Fruit fly (Drosophila melanogaster) whole organism, prepupa: ENCODE measurements around the gene GatB.

Experiments
- CG10631 ChIP-seq: fragments of 200-800 bp; sonication (Bioruptor generic); optimal IDR thresholded peaks from 2 replicates; lab custom pipeline; 2016; ENCODE audit warnings: missing biosample characterization, missing genetic modification characterization
- CG11294 ChIP-seq: fragments of 200-800 bp; sonication (Bioruptor generic); IDR thresholded peaks from 2 replicates; pipeline ENCODE4 v1.3.6; 2022; ENCODE audit warnings: missing biosample characterization, missing genetic modification characterization
- CG11762 ChIP-seq: fragments of 200-800 bp; sonication (Bioruptor generic); optimal IDR thresholded peaks from 3 replicates; lab custom pipeline; 2016; ENCODE audit warnings: missing biosample characterization, missing genetic modification characterization; ENCODE audit not compliant: insufficient read depth
- CG15336 ChIP-seq: fragments of 200-800 bp; sonication (Bioruptor generic); IDR thresholded peaks from 2 replicates; pipeline ENCODE4 v1.3.6; 2022; ENCODE audit warnings: missing biosample characterization, missing genetic modification characterization
- CG1621 ChIP-seq: fragments of 200-800 bp; sonication (Bioruptor generic); optimal IDR thresholded peaks from 3 replicates; lab custom pipeline; 2018; ENCODE audit warnings: missing biosample characterization, mild to moderate bottlenecking, missing genetic modification characterization
- CG16779 ChIP-seq: fragments of 200-800 bp; sonication (Bioruptor generic); optimal IDR thresholded peaks from 3 replicates; lab custom pipeline; 2017; ENCODE audit warnings: missing biosample characterization, mild to moderate bottlenecking, missing genetic modification characterization
- CG3032 ChIP-seq: fragments of 200-800 bp; optimal IDR thresholded peaks from 2 replicates; lab custom pipeline; 2019; ENCODE audit warnings: missing biosample characterization, mild to moderate bottlenecking, missing genetic modification characterization, moderate library complexity
- CG31627 ChIP-seq: fragments of 200-800 bp; sonication (Bioruptor generic); optimal IDR thresholded peaks from 3 replicates; lab custom pipeline; 2016; ENCODE audit warnings: missing biosample characterization, missing genetic modification characterization
- CG34406 ChIP-seq: fragments of 200-800 bp; sonication (Bioruptor generic); optimal IDR thresholded peaks from 3 replicates; lab custom pipeline; 2016; ENCODE audit warnings: missing biosample characterization, missing genetic modification characterization
- CG3919 ChIP-seq: fragments of 200-800 bp; sonication (Bioruptor generic); optimal IDR thresholded peaks from 3 replicates; lab custom pipeline; 2016; ENCODE audit warnings: missing biosample characterization, missing genetic modification characterization
- CG4318 ChIP-seq: fragments of 200-800 bp; sonication (Bioruptor generic); optimal IDR thresholded peaks from 3 replicates; lab custom pipeline; 2017; ENCODE audit warnings: missing biosample characterization, mild to moderate bottlenecking, missing genetic modification characterization
- CG6163 ChIP-seq: fragments of 200-800 bp; sonication (Bioruptor generic); IDR thresholded peaks from 3 replicates; pipeline ENCODE4 v1.3.6; 2022; ENCODE audit warnings: missing biosample characterization, missing genetic modification characterization
- CG6276 ChIP-seq: fragments of 200-800 bp; sonication (Bioruptor generic); optimal IDR thresholded peaks from 2 replicates; lab custom pipeline; 2017; ENCODE audit warnings: missing biosample characterization, mild to moderate bottlenecking, missing genetic modification characterization
- CG6808 ChIP-seq: fragments of 200-800 bp; sonication (Bioruptor generic); optimal IDR thresholded peaks from 3 replicates; lab custom pipeline; 2017; ENCODE audit warnings: missing biosample characterization, missing genetic modification characterization, mild to moderate bottlenecking, moderate library complexity, missing genetic modification reagents
- CG6854 ChIP-seq: fragments of 200-800 bp; sonication (Bioruptor generic); optimal IDR thresholded peaks from 2 replicates; lab custom pipeline; 2017; ENCODE audit warnings: missing biosample characterization, mild to moderate bottlenecking, missing genetic modification characterization
- CG8119 ChIP-seq: fragments of 200-800 bp; sonication (Bioruptor generic); IDR thresholded peaks from 3 replicates; pipeline ENCODE4 v1.3.6; 2022; ENCODE audit warnings: missing biosample characterization, missing genetic modification characterization
- CG8319 ChIP-seq: fragments of 200-800 bp; sonication (Bioruptor generic); optimal IDR thresholded peaks from 3 replicates; lab custom pipeline; 2016; ENCODE audit warnings: missing biosample characterization, missing genetic modification characterization
- CG8632 ChIP-seq: fragments of 200-800 bp; sonication (Bioruptor generic); optimal IDR thresholded peaks from 3 replicates; lab custom pipeline; 2016; ENCODE audit warnings: missing biosample characterization, missing genetic modification characterization
- CG9139 ChIP-seq: fragments of 200-800 bp; sonication (Bioruptor generic); optimal IDR thresholded peaks from 3 replicates; lab custom pipeline; 2017; ENCODE audit warnings: missing biosample characterization, mild to moderate bottlenecking, missing genetic modification characterization
- Eip75B ChIP-seq: fragments of 200-800 bp; sonication (Bioruptor generic); optimal IDR thresholded peaks from 3 replicates; lab custom pipeline; 2016; ENCODE audit warnings: missing biosample characterization, missing genetic modification characterization
- Eip78C ChIP-seq: fragments of 200-800 bp; sonication (Bioruptor generic); peaks from one replicate; lab custom pipeline; 2016; ENCODE audit warnings: missing biosample characterization, missing genetic modification characterization
- Ets21C ChIP-seq: fragments of 200-800 bp; sonication (Bioruptor generic); optimal IDR thresholded peaks from 3 replicates; lab custom pipeline; 2016; ENCODE audit warnings: missing biosample characterization, missing genetic modification characterization
- Ets96B ChIP-seq: fragments of 200-800 bp; optimal IDR thresholded peaks from 2 replicates; lab custom pipeline; 2019; ENCODE audit warnings: missing biosample characterization, mild to moderate bottlenecking, missing genetic modification characterization, moderate library complexity
- Gug ChIP-seq: fragments of 200-800 bp; sonication (Bioruptor generic); IDR thresholded peaks from 2 replicates; pipeline ENCODE4 v1.3.6; 2022; ENCODE audit warnings: missing biosample characterization, missing genetic modification characterization
- Hr38 ChIP-seq: sonication (Bioruptor generic); optimal IDR thresholded peaks from 2 replicates; lab custom pipeline; 2016; ENCODE audit warnings: missing biosample characterization, missing genetic modification characterization
- Hr4 ChIP-seq: fragments of 200-800 bp; sonication (Bioruptor generic); optimal IDR thresholded peaks from 3 replicates; lab custom pipeline; 2016; ENCODE audit warnings: missing biosample characterization, missing genetic modification characterization
- Lpt ChIP-seq: fragments of 200-800 bp; sonication (Bioruptor generic); optimal IDR thresholded peaks from 3 replicates; lab custom pipeline; 2016; ENCODE audit warnings: missing biosample characterization, missing genetic modification characterization
- Met ChIP-seq: fragments of 200-800 bp; sonication (Bioruptor generic); optimal IDR thresholded peaks from 3 replicates; lab custom pipeline; 2016; ENCODE audit warnings: missing biosample characterization, missing genetic modification characterization
- OdsH ChIP-seq: fragments of 200-800 bp; sonication (Bioruptor generic); optimal IDR thresholded peaks from 3 replicates; lab custom pipeline; 2016; ENCODE audit warnings: missing biosample characterization, missing genetic modification characterization
- Smox ChIP-seq: fragments of 200-800 bp; sonication (Bioruptor generic); optimal IDR thresholded peaks from 3 replicates; lab custom pipeline; 2016; ENCODE audit warnings: missing biosample characterization, missing genetic modification characterization
- Sox102F ChIP-seq: fragments of 200-800 bp; sonication (Bioruptor generic); optimal IDR thresholded peaks from 2 replicates; lab custom pipeline; 2016; ENCODE audit warnings: missing biosample characterization, mild to moderate bottlenecking, missing genetic modification characterization
- Sox14 ChIP-seq: fragments of 200-800 bp; sonication (Bioruptor generic); optimal IDR thresholded peaks from 3 replicates; lab custom pipeline; 2016; ENCODE audit warnings: missing biosample characterization, missing genetic modification characterization
- achi ChIP-seq: fragments of 200-800 bp; sonication (Bioruptor generic); optimal IDR thresholded peaks from 3 replicates; lab custom pipeline; 2016; ENCODE audit warnings: missing biosample characterization, missing genetic modification characterization
- acj6 ChIP-seq: fragments of 200-800 bp; sonication (Bioruptor generic); optimal IDR thresholded peaks from 3 replicates; lab custom pipeline; 2016; ENCODE audit warnings: missing biosample characterization, missing genetic modification characterization
- cyc ChIP-seq: fragments of 200-800 bp; sonication (Bioruptor generic); optimal IDR thresholded peaks from 3 replicates; lab custom pipeline; 2016; ENCODE audit warnings: missing biosample characterization, missing genetic modification characterization
- dsx ChIP-seq: fragments of 200-800 bp; optimal IDR thresholded peaks from 3 replicates; lab custom pipeline; 2019; ENCODE audit warnings: missing biosample characterization, mild to moderate bottlenecking, missing genetic modification characterization, moderate library complexity; ENCODE audit not compliant: poor library complexity, severe bottlenecking
- eg ChIP-seq: fragments of 200-800 bp; sonication (Bioruptor generic); IDR thresholded peaks from 3 replicates; pipeline ENCODE4 v1.3.6; 2022; ENCODE audit warnings: missing biosample characterization, missing genetic modification characterization
- esn ChIP-seq: fragments of 200-800 bp; sonication (Bioruptor generic); optimal IDR thresholded peaks from 2 replicates; lab custom pipeline; 2016; ENCODE audit warnings: missing biosample characterization, mild to moderate bottlenecking, missing genetic modification characterization, moderate library complexity
- fd85E ChIP-seq: fragments of 200-800 bp; sonication (Bioruptor generic); optimal IDR thresholded peaks from 3 replicates; lab custom pipeline; 2016; ENCODE audit warnings: missing biosample characterization, missing genetic modification characterization
- lz ChIP-seq: fragments of 200-800 bp; sonication (Bioruptor generic); optimal IDR thresholded peaks from 3 replicates; lab custom pipeline; 2016; ENCODE audit warnings: missing biosample characterization, missing genetic modification characterization
- net ChIP-seq: fragments of 200-800 bp; sonication (Bioruptor generic); optimal IDR thresholded peaks from 3 replicates; lab custom pipeline; 2016; ENCODE audit warnings: missing biosample characterization, missing genetic modification characterization
- salr ChIP-seq, 2 experiments: fragments of 200-800 bp; sonication (Bioruptor generic); optimal IDR thresholded peaks; 3 replicates each; lab custom pipeline; 2016 to 2018; ENCODE audit warnings: missing biosample characterization in 2 of 2, missing genetic modification characterization in 2 of 2, mild to moderate bottlenecking in 1 of 2
- spab ChIP-seq: fragments of 200-800 bp; sonication (Bioruptor generic); optimal IDR thresholded peaks from 2 replicates; lab custom pipeline; 2017; ENCODE audit warnings: missing biosample characterization, mild to moderate bottlenecking, missing genetic modification characterization, missing genetic modification reagents
- svp ChIP-seq: fragments of 200-800 bp; sonication (Bioruptor generic); peaks from one replicate; lab custom pipeline; 2016; ENCODE audit warnings: missing biosample characterization, missing genetic modification characterization
- topi ChIP-seq: fragments of 200-800 bp; sonication (Bioruptor generic); optimal IDR thresholded peaks from 3 replicates; lab custom pipeline; 2016; ENCODE audit warnings: missing biosample characterization, missing genetic modification characterization

GatB gene

dm6 chr3R:24151924-24152809 lies 22.1 kb upstream of the GatB start, which contains the start of the genes p38a and CG6178 (continued):
- TF ChIP-seq fd85E (GFP tag; lab: Kevin White, UChicago) (peak; percentile 72), Lpt (peak; percentile 96), net (GFP tag; lab: Kevin White, UChicago) (peak; percentile 91), dsx (GFP tag; lab: Kevin White, UChicago) (peak; percentile 98), Ets21C (peak; percentile 72), spab (GFP tag; lab: Kevin White, UChicago) (peak; percentile 96), CG11294 (GFP tag; lab: Robert Waterston, UW) (peak; percentile 98), CG31627 (GFP tag; lab: Kevin White, UChicago) (peak; percentile 83), OdsH (peak; percentile 98), Met (peak; percentile 91), CG8319 (GFP tag; lab: Kevin White, UChicago) (peak; percentile 88), Gug (GFP tag; lab: Robert Waterston, UW) (peak; percentile 98), CG1621 (tag; lab: Kevin White, UChicago) (peak; percentile 88), CG34406 (GFP tag; lab: Kevin White, UChicago) (peak; percentile 99), Sox102F (GFP tag; lab: Kevin White, UChicago) (peak; percentile 93), achi (GFP tag; lab: Kevin White, UChicago) (peak; percentile 99)

dm6 chr3R:24150103-24150502 lies 20.0 kb upstream of the GatB start, which contains the start of gene p38c:
p38c (minus strand) TSS chr3R:24150203.
- TF ChIP-seq CG4318 (GFP tag; lab: Kevin White, UChicago) (no peak), CG8632 (GFP tag; lab: Kevin White, UChicago) (no peak), CG8119 (GFP tag; lab: Robert Waterston, UW) (no peak), Smox (GFP tag; lab: Kevin White, UChicago) (no peak), CG16779 (tag; lab: Kevin White, UChicago) (no peak), fd85E (GFP tag; lab: Kevin White, UChicago) (no peak), spab (GFP tag; lab: Kevin White, UChicago) (no peak), lz (no peak), CG6854 (GFP tag; lab: Kevin White, UChicago) (no peak), CG6808 (no peak), Hr38 (GFP tag; lab: Kevin White, UChicago) (no peak), CG6276 (GFP tag; lab: Kevin White, UChicago) (no peak), Eip75B (GFP tag; lab: Kevin White, UChicago) (no peak), cyc (GFP tag; lab: Kevin White, UChicago) (no peak), eg (GFP tag; lab: Robert Waterston, UW) (no peak), salr (GFP tag; optimal IDR thresholded peaks at IDR 0.05; lab: Kevin White, UChicago) (no peak), CG9139 (GFP tag; lab: Kevin White, UChicago) (no peak), Ets21C (no peak), Ets96B (tag; lab: Kevin White, UChicago) (no peak), CG10631 (no peak)
- TF ChIP-seq, all 60 proteins: peak for 0

dm6 chr3R:24148838-24149237 lies 18.8 kb upstream of the GatB start, which contains the start of gene Slimp:
Slimp (minus strand) TSS chr3R:24148967.
- TF ChIP-seq Smox (GFP tag; lab: Kevin White, UChicago) (peak; percentile 37), CG3919 (GFP tag; lab: Kevin White, UChicago) (no peak), OdsH (peak; percentile 33), CG4318 (GFP tag; lab: Kevin White, UChicago) (no peak), CG31627 (GFP tag; lab: Kevin White, UChicago) (peak; percentile 27), lz (peak; percentile 40), acj6 (GFP tag; lab: Kevin White, UChicago) (peak; percentile 42), CG6276 (GFP tag; lab: Kevin White, UChicago) (no peak), svp (GFP tag; lab: Kevin White, UChicago) (peak; percentile 76), CG6163 (GFP tag; lab: Robert Waterston, UW) (peak; percentile 53; the same call in 1 of the 3 replicates), achi (GFP tag; lab: Kevin White, UChicago) (peak; percentile 26), CG8632 (GFP tag; lab: Kevin White, UChicago) (no peak), CG9139 (GFP tag; lab: Kevin White, UChicago) (no peak), CG11762 (GFP tag; lab: Kevin White, UChicago) (no peak), CG3032 (tag; lab: Kevin White, UChicago) (peak; percentile 14), Hr4 (peak; percentile 46), Sox14 (peak; percentile 5), Eip75B (GFP tag; lab: Kevin White, UChicago) (peak; percentile 18), dsx (GFP tag; lab: Kevin White, UChicago) (no peak), CG10631 (peak; percentile 15), CG15336 (GFP tag; lab: Robert Waterston, UW) (no peak), topi (peak; percentile 29), Eip78C (peak; percentile 83), esn (GFP tag; lab: Kevin White, UChicago) (peak; percentile 55), Ets96B (tag; lab: Kevin White, UChicago) (peak; percentile 3)
